Fruit fly (Drosophila melanogaster) whole organism, embryonic: ENCODE data around the gene CG15725.

Source experiments
- Atf6 ChIP-seq: fragments of 200-800 bp; sonication (Bioruptor generic); IDR thresholded peaks from 2 replicates; pipeline ENCODE4 v1.3.6; 2022; ENCODE audit warnings: missing biosample characterization, missing genetic modification characterization
- CG10209 ChIP-seq: fragments of 200-800 bp; sonication (Bioruptor generic); optimal IDR thresholded peaks from 3 replicates; lab custom pipeline; 2017; ENCODE audit warnings: missing biosample characterization, mild to moderate bottlenecking, missing genetic modification characterization, missing genetic modification reagents
- CG3065 ChIP-seq: fragments of 200-800 bp; sonication (Bioruptor generic); optimal IDR thresholded peaks from 2 replicates; lab custom pipeline; 2016; ENCODE audit warnings: missing biosample characterization, missing genetic modification characterization
- HLHmδ ChIP-seq: fragments of 200-800 bp; sonication (Bioruptor generic); optimal IDR thresholded peaks from 2 replicates; lab custom pipeline; 2018; ENCODE audit warnings: missing biosample characterization, mild to moderate bottlenecking, missing genetic modification characterization, moderate library complexity
- MTF-1 ChIP-seq: fragments of 200-800 bp; sonication (Bioruptor generic); optimal IDR thresholded peaks from 2 replicates; lab custom pipeline; 2018; ENCODE audit warnings: missing biosample characterization, mild to moderate bottlenecking, missing genetic modification characterization, borderline replicate concordance
- NFAT ChIP-seq: fragments of 200-800 bp; sonication (Bioruptor generic); IDR thresholded peaks from 2 replicates; pipeline ENCODE4 v1.3.6; 2022; ENCODE audit warnings: missing biosample characterization, missing genetic modification characterization
- Sry-β ChIP-seq: fragments of 200-800 bp; sonication (Bioruptor generic); optimal IDR thresholded peaks from 2 replicates; lab custom pipeline; 2018; ENCODE audit warnings: missing biosample characterization, mild to moderate bottlenecking, missing genetic modification characterization, moderate library complexity
- fd64A ChIP-seq: fragments of 200-800 bp; sonication (Bioruptor generic); optimal IDR thresholded peaks from 3 replicates; lab custom pipeline; 2018; ENCODE audit warnings: missing biosample characterization, mild to moderate bottlenecking, missing genetic modification characterization
- fru ChIP-seq: fragments of >200 bp; optimal IDR thresholded peaks from 2 replicates; lab custom pipeline; 2017
- ind ChIP-seq: fragments of 200-800 bp; sonication (Bioruptor generic); optimal IDR thresholded peaks from 3 replicates; lab custom pipeline; 2016; ENCODE audit warnings: missing biosample characterization, missing genetic modification characterization
- psq ChIP-seq: fragments of 200-800 bp; sonication (Bioruptor generic); optimal IDR thresholded peaks from 2 replicates; lab custom pipeline; 2017; ENCODE audit warnings: missing biosample characterization, missing genetic modification characterization
- sr ChIP-seq: fragments of 200-800 bp; sonication (Bioruptor generic); IDR thresholded peaks from 3 replicates; pipeline ENCODE4 v1.3.6; 2022; ENCODE audit warnings: missing biosample characterization, missing genetic modification characterization

DNA sequence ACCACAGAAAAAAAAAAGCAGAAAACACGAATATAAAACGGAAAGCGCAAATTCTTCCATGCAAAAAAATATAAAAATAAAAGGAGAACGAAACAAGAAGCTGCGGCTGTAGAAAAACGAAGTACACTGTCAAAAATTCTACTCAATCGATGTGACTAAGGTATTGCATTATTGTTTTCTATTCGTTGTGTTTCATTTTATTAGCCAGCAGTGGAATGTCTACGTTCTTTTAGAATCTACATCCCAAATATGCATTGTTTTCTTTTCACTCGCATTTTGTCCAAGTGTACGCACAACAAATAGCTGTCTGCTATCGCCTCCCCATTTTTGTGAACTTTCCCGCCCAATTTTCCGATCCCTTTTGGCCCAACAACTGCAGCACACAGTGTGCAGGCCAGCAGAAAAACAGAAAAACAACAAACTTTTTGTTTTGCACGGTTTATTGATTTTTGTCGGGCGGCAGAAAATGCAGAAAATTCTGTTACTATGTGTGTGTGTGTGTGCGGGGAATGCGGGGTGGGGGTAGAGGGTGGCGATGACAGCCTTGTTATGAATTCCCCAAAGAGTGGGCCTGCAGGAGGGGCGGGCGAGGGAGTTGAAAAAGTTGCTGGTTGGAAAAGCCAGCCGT is 13.6 kb downstream of the CG15725 start:
- TF ChIP-seq Atf6 (GFP tag; lab: Robert Waterston, UW) (peak; percentile 73), MTF-1 (GFP tag; lab: Kevin White, UChicago) (peak; percentile 32), CG10209 (GFP tag; lab: Kevin White, UChicago) (peak; percentile 69), fd64A (GFP tag; lab: Kevin White, UChicago) (no peak), HLHmδ (GFP tag; lab: Kevin White, UChicago) (no peak), ind (GFP tag; lab: Kevin White, UChicago) (peak; percentile 80), fru (lab: Kevin White, UChicago) (no peak), sr (no peak), CG3065 (GFP tag; lab: Kevin White, UChicago) (no peak), Sry-β (GFP tag; lab: Kevin White, UChicago) (no peak), psq (no peak), NFAT (GFP tag; lab: Robert Waterston, UW) (no peak)
